Fruit fly (Drosophila melanogaster) whole organism, adult: ENCODE data around the gene Porin2.

Experiments
- CG11617 ChIP-seq: fragments of 200-800 bp; sonication (Bioruptor generic); optimal IDR thresholded peaks from 2 replicates; lab custom pipeline; 2017; ENCODE audit warnings: mild to moderate bottlenecking, missing biosample characterization, missing genetic modification reagents, missing genetic modification characterization
- CG14711 ChIP-seq: fragments of 200-800 bp; sonication (Bioruptor generic); optimal IDR thresholded peaks from 2 replicates; lab custom pipeline; 2018; ENCODE audit warnings: missing biosample characterization, mild to moderate bottlenecking, missing genetic modification characterization, moderate library complexity
- CG33017 ChIP-seq: fragments of 200-800 bp; sonication (Bioruptor generic); optimal IDR thresholded peaks from 2 replicates; lab custom pipeline; 2018; ENCODE audit warnings: missing biosample characterization, mild to moderate bottlenecking, missing genetic modification characterization, moderate library complexity
- Clk ChIP-seq: fragments of 200-800 bp; sonication (Bioruptor generic); optimal IDR thresholded peaks from 2 replicates; lab custom pipeline; 2017; ENCODE audit warnings: missing biosample characterization, missing genetic modification characterization
- Hr96 ChIP-seq: fragments of 200-800 bp; sonication (Bioruptor generic); optimal IDR thresholded peaks from 2 replicates; lab custom pipeline; 2016; ENCODE audit warnings: missing biosample characterization, missing genetic modification characterization
- cic ChIP-seq: fragments of 200-800 bp; sonication (Bioruptor generic); optimal IDR thresholded peaks from 2 replicates; lab custom pipeline; 2017; ENCODE audit warnings: missing biosample characterization, mild to moderate bottlenecking, missing genetic modification characterization, moderate library complexity
- kay ChIP-seq: fragments of 200-800 bp; sonication (Bioruptor generic); peaks from one replicate; lab custom pipeline; 2016; ENCODE audit warnings: missing biosample characterization, missing genetic modification characterization, borderline replicate concordance
- tj ChIP-seq: fragments of 200-800 bp; sonication (Bioruptor generic); optimal IDR thresholded peaks from 3 replicates; lab custom pipeline; 2017; ENCODE audit warnings: missing biosample characterization, mild to moderate bottlenecking, missing genetic modification characterization, moderate library complexity

dm6 chr2L:10846944-10847343, at the start of gene Porin2:
- TF ChIP-seq CG11617 (GFP tag; lab: Kevin White, UChicago) (no peak), tj (GFP tag; lab: Kevin White, UChicago) (no peak), CG33017 (tag; lab: Kevin White, UChicago) (no peak), kay (peak; percentile 12), Hr96 (GFP tag; lab: Kevin White, UChicago) (no peak), CG14711 (tag; lab: Kevin White, UChicago) (no peak), Clk (no peak), cic (no peak)
